Worm (Caenorhabditis elegans) whole organism, early embryonic: ENCODE results near the gene C03H5.4.

ENCODE experiments used
- B0310.2 ChIP-seq: sonication (generic microtip); optimal IDR thresholded peaks from 2 replicates; lab custom pipeline; 2016; ENCODE audit warnings: mild to moderate bottlenecking, missing genetic modification characterization, missing compliant biosample characterization
- F13C5.2 ChIP-seq: sonication (generic microtip); optimal IDR thresholded peaks from 2 replicates; lab custom pipeline; 2017; ENCODE audit warnings: mild to moderate bottlenecking, missing genetic modification characterization, inconsistent platforms, missing compliant biosample characterization
- aly-1 ChIP-seq: sonication (generic microtip); optimal IDR thresholded peaks from 2 replicates; lab custom pipeline; 2016; ENCODE audit warnings: missing genetic modification characterization, missing compliant biosample characterization
- ama-1 ChIP-seq: fragments of 150-350 bp; optimal IDR thresholded peaks from 2 replicates; lab custom pipeline; 2014
- ceh-13 ChIP-seq: fragments of 200-800 bp; sonication (Bioruptor generic); optimal IDR thresholded peaks from 2 replicates; lab custom pipeline; 2018; ENCODE audit warnings: mild to moderate bottlenecking, missing genetic modification characterization, missing compliant biosample characterization
- ceh-36 ChIP-seq: sonication (generic microtip); optimal IDR thresholded peaks from 2 replicates; lab custom pipeline; 2016; ENCODE audit warnings: missing genetic modification characterization, inconsistent platforms, missing compliant biosample characterization
- ets-7 ChIP-seq: sonication (generic microtip); optimal IDR thresholded peaks from 2 replicates; lab custom pipeline; 2016; ENCODE audit warnings: missing genotype, missing genetic modification characterization, missing compliant biosample characterization
- flt-1 ChIP-seq: fragments of 200-800 bp; sonication (Bioruptor generic); IDR thresholded peaks from 2 replicates; pipeline ENCODE4 v1.3.6; 2022; ENCODE audit warnings: missing genetic modification characterization, missing compliant biosample characterization
- hmbx-1 ChIP-seq: sonication (generic microtip); optimal IDR thresholded peaks from 2 replicates; lab custom pipeline; 2016; ENCODE audit warnings: mild to moderate bottlenecking, missing genetic modification characterization, missing compliant biosample characterization
- hmg-4 ChIP-seq: fragments of 200-800 bp; sonication (Bioruptor generic); optimal IDR thresholded peaks from 2 replicates; lab custom pipeline; 2018; ENCODE audit warnings: mild to moderate bottlenecking, missing genetic modification characterization, missing compliant biosample characterization
- hnd-1 ChIP-seq: sonication (generic microtip); optimal IDR thresholded peaks from 2 replicates; lab custom pipeline; 2016; ENCODE audit warnings: missing genetic modification characterization, missing compliant biosample characterization
- pes-1 ChIP-seq: fragments of 200-800 bp; sonication (Bioruptor generic); IDR thresholded peaks from 2 replicates; pipeline ENCODE4 v1.3.6; 2022; ENCODE audit warnings: missing genetic modification reagents, missing genetic modification characterization, missing compliant biosample characterization
- scrt-1 ChIP-seq: fragments of 200-800 bp; sonication (Bioruptor generic); IDR thresholded peaks from 2 replicates; pipeline ENCODE4 v1.3.6; 2022; ENCODE audit warnings: missing genetic modification characterization, missing compliant biosample characterization
- sea-1 ChIP-seq: fragments of 200-800 bp; sonication (Bioruptor generic); conservative IDR thresholded peaks from 2 replicates; pipeline ENCODE4 v1.3.6; 2022; ENCODE audit warnings: missing genetic modification characterization, missing compliant biosample characterization
- tbx-11 ChIP-seq: fragments of 200-800 bp; sonication (Bioruptor generic); IDR thresholded peaks from 2 replicates; pipeline ENCODE4 v1.3.6; 2022; ENCODE audit warnings: missing genetic modification characterization, missing compliant biosample characterization
- tbx-37 ChIP-seq: fragments of 200-800 bp; sonication (Bioruptor generic); conservative IDR thresholded peaks from 2 replicates; pipeline ENCODE4 v1.3.6; 2022; ENCODE audit warnings: missing genetic modification reagents, missing genetic modification characterization, missing compliant biosample characterization
- tra-4 ChIP-seq: sonication (generic microtip); optimal IDR thresholded peaks from 2 replicates; lab custom pipeline; 2017; ENCODE audit warnings: missing genetic modification characterization, missing compliant biosample characterization

Gene C03H5.4

DNA sequence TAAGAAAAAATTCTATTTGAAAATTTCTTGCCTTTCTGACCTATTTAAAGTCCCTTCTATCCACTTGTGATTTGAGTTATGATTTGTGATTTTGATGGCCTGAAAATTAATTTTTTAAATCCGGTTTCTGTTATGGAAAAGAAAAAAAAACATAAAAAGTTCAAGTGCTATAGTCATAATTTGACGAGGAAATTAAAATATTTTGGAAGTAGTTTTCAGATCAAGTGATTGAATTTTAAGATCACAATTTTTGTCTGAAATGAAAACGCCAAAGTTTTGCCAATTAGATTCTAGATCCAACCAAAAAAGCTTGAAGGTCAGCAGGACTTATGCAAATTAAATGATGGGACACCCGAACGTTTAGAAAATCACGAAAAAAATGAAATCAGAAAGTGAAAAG is 7.6 kb upstream of the C03H5.4 start, which contains the start of gene ptr-3:
TSS of gene ptr-3 (minus strand) at position 101 of the 400 bp plus-strand sequence.
- TF ChIP-seq hmg-4 (no peak), ama-1 (lab: Kevin White, UChicago) (no peak), ets-7 (tag; lab: Kevin White, UChicago) (no peak), scrt-1 (no peak), tbx-11 (GFP tag; lab: Robert Waterston, UW) (no peak), hnd-1 (tag; lab: Kevin White, UChicago) (no peak)

DNA sequence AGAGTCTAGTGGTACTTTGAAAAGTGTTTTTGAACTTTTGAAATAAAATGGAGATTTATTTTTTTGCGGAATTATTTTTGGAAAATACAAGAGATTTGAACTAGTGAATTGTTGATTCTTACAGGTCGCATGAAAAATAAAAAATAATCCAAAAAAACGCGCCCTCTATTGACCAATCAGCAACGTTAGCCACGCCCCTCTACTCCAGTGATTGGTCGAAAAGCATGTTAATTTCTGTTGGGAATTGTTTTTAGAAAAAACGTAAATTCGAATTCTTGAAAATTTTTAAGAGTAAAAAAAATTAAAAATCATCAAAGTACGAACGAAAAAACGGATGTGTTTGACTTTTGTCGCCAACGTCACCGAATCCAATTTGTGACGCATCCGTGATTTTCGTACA is 4.7 kb upstream of the C03H5.4 start:
- TF ChIP-seq sea-1 (GFP tag; lab: Robert Waterston, UW) (no peak), pes-1 (GFP tag; lab: Robert Waterston, UW) (no peak), aly-1 (tag; lab: Kevin White, UChicago) (no peak), B0310.2 (tag; lab: Kevin White, UChicago) (no peak), tbx-11 (GFP tag; lab: Robert Waterston, UW) (no peak), ceh-36 (no peak), ama-1 (lab: Kevin White, UChicago) (no peak), ets-7 (tag; lab: Kevin White, UChicago) (no peak), tra-4 (no peak), tbx-37 (GFP tag; lab: Robert Waterston, UW) (no peak), F13C5.2 (tag; lab: Kevin White, UChicago) (no peak), scrt-1 (no peak)

DNA sequence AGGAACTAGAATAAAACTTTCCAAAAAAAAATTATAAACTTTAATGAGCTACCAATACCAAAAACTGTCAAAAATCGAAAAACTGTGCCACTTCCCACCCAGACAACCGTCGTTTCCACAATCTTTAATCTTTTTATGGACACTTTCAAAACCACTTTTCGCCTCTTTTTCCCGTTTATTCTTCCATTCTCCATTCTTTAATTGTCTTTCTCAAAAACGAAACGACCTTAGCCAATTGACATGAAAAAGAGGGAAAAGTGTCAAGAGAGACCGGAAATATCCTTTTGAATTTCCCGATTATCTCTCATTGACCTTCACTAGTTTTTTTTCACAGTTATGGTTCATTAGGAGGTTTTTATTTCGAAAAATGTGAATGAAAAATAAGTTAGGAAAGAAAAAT is 3.5 kb upstream of the C03H5.4 start:
- TF ChIP-seq F13C5.2 (tag; lab: Kevin White, UChicago) (no peak), aly-1 (tag; lab: Kevin White, UChicago) (no peak), hmbx-1 (tag; lab: Kevin White, UChicago) (no peak), ceh-36 (no peak), hmg-4 (no peak), tra-4 (no peak)

DNA sequence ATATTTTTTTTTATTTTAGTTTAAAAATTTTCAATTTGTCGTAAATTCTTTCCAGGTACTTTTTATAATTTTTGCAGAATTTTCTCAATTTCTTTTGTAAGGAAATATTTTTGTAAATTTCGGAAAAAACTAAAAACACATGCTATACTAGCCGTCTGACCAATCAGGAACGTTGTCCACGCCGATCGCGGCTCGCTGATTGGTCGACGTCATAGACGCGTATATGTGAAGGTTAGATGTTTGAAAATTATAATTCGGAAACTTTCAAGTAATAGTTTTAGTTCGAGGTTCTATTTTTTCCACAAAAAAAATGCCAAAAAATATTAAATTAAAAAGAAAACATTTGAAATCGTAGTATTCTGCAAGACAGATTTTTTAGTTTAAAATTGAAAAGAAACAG is 2.8 kb upstream of the C03H5.4 start:
- TF ChIP-seq tbx-37 (GFP tag; lab: Robert Waterston, UW): no peak
- no peak for TF ChIP-seq ceh-36
- TF ChIP-seq ceh-13 (GFP tag; lab: Kevin White, UChicago): no peak
- TF ChIP-seq ets-7 (tag; lab: Kevin White, UChicago): no peak
- no peak for TF ChIP-seq tra-4
- no peak for TF ChIP-seq pes-1 (GFP tag; lab: Robert Waterston, UW)
- TF ChIP-seq sea-1 (GFP tag; lab: Robert Waterston, UW): no peak
- no peak for TF ChIP-seq aly-1 (tag; lab: Kevin White, UChicago)
- TF ChIP-seq hmbx-1 (tag; lab: Kevin White, UChicago): no peak

DNA sequence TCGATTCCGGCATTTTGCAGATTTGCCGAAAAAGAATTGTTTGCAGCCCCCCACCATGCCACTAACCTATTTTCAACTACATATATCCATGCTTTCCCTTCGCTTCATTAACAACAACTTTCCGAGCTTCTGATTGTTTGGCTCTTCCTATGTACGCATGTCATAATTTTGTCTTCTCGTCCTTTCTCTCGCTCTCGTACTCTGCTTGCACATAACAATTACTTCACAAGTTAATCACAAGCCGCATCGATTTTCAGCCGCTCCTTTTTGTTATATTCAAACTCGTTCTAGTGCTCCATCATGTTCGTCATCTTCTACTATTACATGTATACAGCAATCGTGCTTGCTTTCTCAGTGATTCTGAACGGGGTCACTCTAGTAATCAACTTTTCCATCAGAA is 3.3 kb downstream of the C03H5.4 start, which contains the start of gene C03H5.9:
TSS of gene C03H5.9 (plus strand) at position 301 of the 400 bp plus-strand sequence.
- TF ChIP-seq sea-1 (GFP tag; lab: Robert Waterston, UW): no peak

DNA sequence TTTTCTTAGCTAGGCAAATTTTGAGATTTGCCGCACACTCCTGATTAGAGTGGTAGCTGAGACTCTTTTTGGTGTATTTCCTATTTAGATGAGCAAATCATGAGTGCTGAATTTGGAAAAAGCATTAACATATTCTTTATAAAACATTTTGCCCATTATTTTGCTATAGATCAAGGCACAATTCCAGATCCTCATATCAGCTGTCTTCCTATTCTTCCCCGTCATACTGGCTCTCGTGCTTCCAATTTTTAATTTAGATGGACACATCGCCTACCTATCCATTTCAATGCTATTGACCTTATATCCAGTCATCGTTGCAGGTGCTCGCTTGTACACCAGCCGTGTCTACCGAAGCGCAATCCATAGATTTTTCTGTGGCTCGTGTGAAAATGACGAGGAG is 4.9 kb downstream of the C03H5.4 start, which contains the start of gene C03H5.7:
TSS of gene C03H5.7 (plus strand) at position 301 of the 400 bp plus-strand sequence.
- TF ChIP-seq ceh-36 (no peak), hmbx-1 (tag; lab: Kevin White, UChicago) (no peak), sea-1 (GFP tag; lab: Robert Waterston, UW) (no peak), B0310.2 (tag; lab: Kevin White, UChicago) (no peak), flt-1 (GFP tag; lab: Robert Waterston, UW) (no peak), aly-1 (tag; lab: Kevin White, UChicago) (no peak), scrt-1 (no peak), hnd-1 (tag; lab: Kevin White, UChicago) (no peak), ets-7 (tag; lab: Kevin White, UChicago) (no peak), F13C5.2 (tag; lab: Kevin White, UChicago) (no peak), tra-4 (no peak), tbx-11 (GFP tag; lab: Robert Waterston, UW) (no peak), pes-1 (GFP tag; lab: Robert Waterston, UW) (no peak), hmg-4 (no peak)

DNA sequence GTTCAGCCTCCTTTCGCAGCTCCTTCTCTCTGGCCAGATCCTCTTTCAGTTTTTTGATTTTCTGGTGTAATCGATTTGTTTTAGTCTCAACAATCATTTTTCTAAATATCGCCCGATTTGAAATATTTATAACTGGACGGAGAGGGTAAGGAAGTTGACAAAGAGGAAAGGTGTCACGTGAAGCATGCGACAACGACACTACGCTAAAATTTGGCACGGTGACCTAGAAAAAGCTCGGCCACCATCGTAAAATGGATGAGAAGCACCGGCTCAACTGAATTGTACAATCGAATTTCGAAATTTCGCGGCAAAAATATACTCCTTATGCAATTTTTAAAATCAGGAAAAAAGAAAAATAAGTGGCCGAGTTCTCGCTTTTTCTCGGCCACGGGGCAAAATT is 10.2 kb downstream of the C03H5.4 start, which contains the start of gene C03H5.5:
TSS of gene C03H5.5 (minus strand) at position 101 of the 400 bp plus-strand sequence.
- TF ChIP-seq F13C5.2 (tag; lab: Kevin White, UChicago): no peak
- no peak for TF ChIP-seq scrt-1
- no peak for TF ChIP-seq ama-1 (lab: Kevin White, UChicago)
- no peak for TF ChIP-seq B0310.2 (tag; lab: Kevin White, UChicago)
- TF ChIP-seq hnd-1 (tag; lab: Kevin White, UChicago): no peak
- TF ChIP-seq flt-1 (GFP tag; lab: Robert Waterston, UW): no peak
- TF ChIP-seq sea-1 (GFP tag; lab: Robert Waterston, UW): no peak
- no peak for TF ChIP-seq hmbx-1 (tag; lab: Kevin White, UChicago)
- no peak for TF ChIP-seq tra-4
- TF ChIP-seq hmg-4: no peak
- no peak for TF ChIP-seq ceh-36
- no peak for TF ChIP-seq tbx-11 (GFP tag; lab: Robert Waterston, UW)
- no peak for TF ChIP-seq pes-1 (GFP tag; lab: Robert Waterston, UW)
- TF ChIP-seq ceh-13 (GFP tag; lab: Kevin White, UChicago): no peak
- no peak for TF ChIP-seq tbx-37 (GFP tag; lab: Robert Waterston, UW)
- TF ChIP-seq ets-7 (tag; lab: Kevin White, UChicago): no peak
- no peak for TF ChIP-seq aly-1 (tag; lab: Kevin White, UChicago)

DNA sequence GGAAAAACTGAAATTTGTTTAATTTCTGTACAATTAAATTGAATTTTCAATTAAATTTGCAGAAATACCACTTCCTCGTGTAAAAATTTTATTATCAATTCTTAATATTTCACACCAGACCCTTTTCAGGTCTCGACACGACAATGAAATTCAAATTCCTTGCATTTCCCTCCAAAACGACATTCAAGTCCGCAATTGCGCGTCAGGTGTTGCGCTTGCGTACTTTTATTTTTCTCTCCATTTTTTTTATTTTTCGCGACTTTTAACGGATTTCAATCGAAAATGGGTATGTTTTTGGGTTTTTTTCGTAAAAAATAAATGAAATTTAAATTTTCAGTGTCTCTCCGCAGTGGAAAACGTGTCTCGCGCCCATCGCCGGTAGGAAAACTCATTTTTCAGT is 10.9 kb downstream of the C03H5.4 start, which contains the start of gene C03H5.3:
TSS of gene C03H5.3 (plus strand) at position 132 of the 400 bp plus-strand sequence.
- TF ChIP-seq hmbx-1 (tag; lab: Kevin White, UChicago) (peak; percentile 4), tbx-11 (GFP tag; lab: Robert Waterston, UW) (0 out of 2 replicates have a peak, but pooled peaks have one; percentile 23), F13C5.2 (tag; lab: Kevin White, UChicago) (peak; percentile 84), sea-1 (GFP tag; lab: Robert Waterston, UW) (no peak)
